Worm (Caenorhabditis elegans) whole organism, young adult: Measurements from ENCODE around the gene C26B9.7.

Source experiments
- B0035.1 ChIP-seq: sonication (generic microtip); optimal IDR thresholded peaks from 2 replicates; lab custom pipeline; 2016; ENCODE audit warnings: missing genetic modification characterization, mild to moderate bottlenecking, missing compliant biosample characterization, missing genotype, missing genetic modification reagents
- C17E4.6 ChIP-seq: fragments of 200-800 bp; sonication (Bioruptor generic); IDR thresholded peaks from 2 replicates; pipeline ENCODE4 v1.3.6; 2022; ENCODE audit warnings: missing genetic modification reagents, missing genetic modification characterization, missing compliant biosample characterization
- F10E7.11 ChIP-seq: sonication (generic microtip); optimal IDR thresholded peaks from 2 replicates; lab custom pipeline; 2017; ENCODE audit warnings: mild to moderate bottlenecking, missing genetic modification characterization, moderate library complexity, missing compliant biosample characterization
- F22D6.2 ChIP-seq: sonication (generic microtip); optimal IDR thresholded peaks from 2 replicates; lab custom pipeline; 2016; ENCODE audit warnings: mild to moderate bottlenecking, missing genetic modification characterization, missing compliant biosample characterization
- F33H1.4 ChIP-seq: fragments of 200-800 bp; sonication (Bioruptor generic); IDR thresholded peaks from 2 replicates; pipeline ENCODE4 v1.3.6; 2022; ENCODE audit warnings: missing genetic modification reagents, missing genetic modification characterization, missing compliant biosample characterization
- F55B11.4 ChIP-seq: sonication (generic microtip); optimal IDR thresholded peaks from 2 replicates; lab custom pipeline; 2016; ENCODE audit warnings: missing compliant biosample characterization, missing genetic modification characterization, borderline replicate concordance; ENCODE audit not compliant: insufficient read depth
- F57A8.1 ChIP-seq: fragments of 200-800 bp; sonication (Bioruptor generic); optimal IDR thresholded peaks from 2 replicates; lab custom pipeline; 2018; ENCODE audit warnings: mild to moderate bottlenecking, missing genetic modification characterization, moderate library complexity, missing compliant biosample characterization
- T07F8.4 ChIP-seq: sonication (generic microtip); optimal IDR thresholded peaks from 2 replicates; lab custom pipeline; 2016; ENCODE audit warnings: mild to moderate bottlenecking, missing genetic modification characterization, moderate library complexity, missing compliant biosample characterization
- T26A5.8 ChIP-seq: sonication (generic microtip); optimal IDR thresholded peaks from 2 replicates; lab custom pipeline; 2016; ENCODE audit warnings: missing genetic modification characterization, missing compliant biosample characterization
- Y53F4B.3 ChIP-seq: fragments of 200-800 bp; sonication (Bioruptor generic); IDR thresholded peaks from 2 replicates; pipeline ENCODE4 v1.3.6; 2022; ENCODE audit warnings: missing genetic modification reagents, missing genetic modification characterization, missing compliant biosample characterization
- Y53G8AR.9 ChIP-seq: fragments of 200-800 bp; sonication (Bioruptor generic); conservative IDR thresholded peaks from 2 replicates; pipeline ENCODE4 v1.3.6; 2022; ENCODE audit warnings: missing genetic modification reagents, missing genetic modification characterization, missing compliant biosample characterization
- Y56A3A.18 ChIP-seq: fragments of 200-800 bp; sonication (Bioruptor generic); IDR thresholded peaks from 2 replicates; pipeline ENCODE4 v1.3.6; 2022; ENCODE audit warnings: missing genetic modification reagents, missing genetic modification characterization, missing compliant biosample characterization
- akir-1 ChIP-seq: fragments of 200-800 bp; sonication (Bioruptor generic); optimal IDR thresholded peaks from 2 replicates; lab custom pipeline; 2018; ENCODE audit warnings: mild to moderate bottlenecking, missing genetic modification characterization, moderate library complexity, missing compliant biosample characterization
- aptf-3 ChIP-seq: fragments of 200-800 bp; sonication (Bioruptor generic); IDR thresholded peaks from 2 replicates; pipeline ENCODE4 v1.3.6; 2022; ENCODE audit warnings: missing genetic modification characterization, missing compliant biosample characterization
- athp-1 ChIP-seq: sonication (generic microtip); optimal IDR thresholded peaks from 2 replicates; lab custom pipeline; 2017; ENCODE audit warnings: mild to moderate bottlenecking, missing genetic modification characterization, missing compliant biosample characterization
- bed-1 ChIP-seq: fragments of 200-800 bp; sonication (Bioruptor generic); IDR thresholded peaks from 2 replicates; pipeline ENCODE4 v1.3.6; 2022; ENCODE audit warnings: missing genetic modification reagents, missing genetic modification characterization, missing compliant biosample characterization
- ccch-3 ChIP-seq: fragments of 200-800 bp; sonication (Bioruptor generic); optimal IDR thresholded peaks from 2 replicates; lab custom pipeline; 2018; ENCODE audit warnings: mild to moderate bottlenecking, missing genetic modification characterization, missing compliant biosample characterization
- cebp-1 ChIP-seq, 2 experiments: fragments of 200-800 bp in 1 of 2; sonication (Bioruptor generic) in 1 of 2; sonication (generic microtip) in 1 of 2; IDR thresholded peaks in 1 of 2; optimal IDR thresholded peaks in 1 of 2; 2 replicates each; pipeline versions ENCODE4 v1.3.6 to Lab custom; 2017 to 2022; ENCODE audit warnings: missing compliant biosample characterization in 2 of 2, missing genetic modification characterization in 2 of 2, mild to moderate bottlenecking in 1 of 2, missing genetic modification reagents in 1 of 2, moderate library complexity in 1 of 2
- ceh-100 ChIP-seq: fragments of 200-800 bp; sonication (Bioruptor generic); IDR thresholded peaks from 2 replicates; pipeline ENCODE4 v1.3.6; 2022; ENCODE audit warnings: missing genetic modification reagents, missing genetic modification characterization, missing compliant biosample characterization
- ceh-27 ChIP-seq: fragments of 200-800 bp; sonication (Bioruptor generic); optimal IDR thresholded peaks from 2 replicates; lab custom pipeline; 2018; ENCODE audit warnings: mild to moderate bottlenecking, missing genetic modification characterization, moderate library complexity, missing compliant biosample characterization
- ceh-79 ChIP-seq: sonication (generic microtip); optimal IDR thresholded peaks from 2 replicates; lab custom pipeline; 2017; ENCODE audit warnings: mild to moderate bottlenecking, missing genetic modification characterization, missing compliant biosample characterization
- dox-1 ChIP-seq: fragments of 200-800 bp; sonication (Bioruptor generic); IDR thresholded peaks from 2 replicates; pipeline ENCODE4 v1.3.6; 2022; ENCODE audit warnings: missing genetic modification reagents, missing genetic modification characterization, missing compliant biosample characterization
- dpl-1 ChIP-seq: fragments of 150-350 bp; optimal IDR thresholded peaks from 2 replicates; lab custom pipeline; 2014; ENCODE audit warnings: missing biosample characterization, missing genetic modification reagents, missing genetic modification characterization
- egl-18 ChIP-seq: fragments of 200-800 bp; sonication (Bioruptor generic); IDR thresholded peaks from 2 replicates; pipeline ENCODE4 v1.3.6; 2022; ENCODE audit warnings: missing genetic modification reagents, missing genetic modification characterization, missing compliant biosample characterization
- egl-44 ChIP-seq: fragments of 200-800 bp; sonication (Bioruptor generic); IDR thresholded peaks from 2 replicates; pipeline ENCODE4 v1.3.6; 2022; ENCODE audit warnings: missing genetic modification reagents, missing genetic modification characterization, missing compliant biosample characterization
- egrh-3 ChIP-seq: fragments of 200-800 bp; sonication (Bioruptor generic); IDR thresholded peaks from 2 replicates; pipeline ENCODE4 v1.3.6; 2022; ENCODE audit warnings: missing genetic modification reagents, missing genetic modification characterization, missing compliant biosample characterization
- fkh-3 ChIP-seq: sonication (generic microtip); optimal IDR thresholded peaks from 2 replicates; lab custom pipeline; 2016; ENCODE audit warnings: mild to moderate bottlenecking, missing genetic modification characterization, missing compliant biosample characterization
- hmg-1.2 ChIP-seq: fragments of 200-800 bp; sonication (Bioruptor generic); IDR thresholded peaks from 2 replicates; pipeline ENCODE4 v1.3.6; 2022; ENCODE audit warnings: missing genetic modification reagents, missing genetic modification characterization, missing compliant biosample characterization
- hmg-20 ChIP-seq: fragments of 200-800 bp; sonication (Bioruptor generic); IDR thresholded peaks from 2 replicates; pipeline ENCODE4 v1.3.6; 2022; ENCODE audit warnings: missing genetic modification reagents, missing genetic modification characterization, missing compliant biosample characterization
- hsf-1 ChIP-seq: fragments of 200-800 bp; sonication (Bioruptor generic); IDR thresholded peaks from 2 replicates; pipeline ENCODE4 v1.3.6; 2022; ENCODE audit warnings: missing genetic modification reagents, missing genetic modification characterization, missing compliant biosample characterization
- lag-1 ChIP-seq: fragments of 200-800 bp; sonication (Bioruptor generic); IDR thresholded peaks from 2 replicates; pipeline ENCODE4 v1.3.6; 2022; ENCODE audit warnings: missing genetic modification reagents, missing genetic modification characterization, missing compliant biosample characterization
- let-526 ChIP-seq: fragments of 200-800 bp; sonication (Bioruptor generic); IDR thresholded peaks from 2 replicates; pipeline ENCODE4 v1.3.6; 2022; ENCODE audit warnings: missing genetic modification reagents, missing genetic modification characterization, missing compliant biosample characterization
- lin-40 ChIP-seq: sonication (generic microtip); optimal IDR thresholded peaks from 2 replicates; lab custom pipeline; 2016; ENCODE audit warnings: missing genetic modification characterization, mild to moderate bottlenecking, missing compliant biosample characterization, missing genotype, missing genetic modification reagents
- lir-1 ChIP-seq: fragments of 200-800 bp; sonication (Bioruptor generic); conservative IDR thresholded peaks from 2 replicates; pipeline ENCODE4 v1.3.6; 2022; ENCODE audit warnings: missing genetic modification reagents, missing genetic modification characterization, missing compliant biosample characterization
- madf-10 ChIP-seq: sonication (generic microtip); optimal IDR thresholded peaks from 2 replicates; lab custom pipeline; 2016; ENCODE audit warnings: mild to moderate bottlenecking, missing genetic modification characterization, missing compliant biosample characterization
- mel-28 ChIP-seq: sonication (generic microtip); optimal IDR thresholded peaks from 2 replicates; lab custom pipeline; 2016; ENCODE audit warnings: borderline replicate concordance, mild to moderate bottlenecking, missing genetic modification characterization, missing compliant biosample characterization
- mes-4 ChIP-seq: sonication (generic microtip); optimal IDR thresholded peaks from 2 replicates; lab custom pipeline; 2016; ENCODE audit warnings: missing genotype, missing genetic modification characterization, missing compliant biosample characterization
- mxl-1 ChIP-seq: sonication (generic microtip); optimal IDR thresholded peaks from 2 replicates; lab custom pipeline; 2016; ENCODE audit warnings: missing genetic modification characterization, missing compliant biosample characterization
- nfya-2 ChIP-seq: fragments of 200-800 bp; sonication (Bioruptor generic); IDR thresholded peaks from 2 replicates; pipeline ENCODE4 v1.3.6; 2022; ENCODE audit warnings: missing genetic modification reagents, missing genetic modification characterization, missing compliant biosample characterization
- nhr-80 ChIP-seq: sonication (generic microtip); optimal IDR thresholded peaks from 2 replicates; lab custom pipeline; 2016; ENCODE audit warnings: missing genetic modification characterization, missing compliant biosample characterization
- pbrm-1 ChIP-seq: fragments of 200-800 bp; sonication (Bioruptor generic); IDR thresholded peaks from 2 replicates; pipeline ENCODE4 v1.3.6; 2022; ENCODE audit warnings: missing genetic modification reagents, missing genetic modification characterization, missing compliant biosample characterization
- snpc-1.1 ChIP-seq: sonication (generic microtip); optimal IDR thresholded peaks from 2 replicates; lab custom pipeline; 2017; ENCODE audit warnings: missing genetic modification characterization, mild to moderate bottlenecking, missing compliant biosample characterization, antibody characterized with exemption, moderate library complexity, missing genotype, missing genetic modification reagents; ENCODE audit not compliant: insufficient read depth
- snpc-3.4 ChIP-seq: sonication (generic microtip); optimal IDR thresholded peaks from 2 replicates; lab custom pipeline; 2017; ENCODE audit warnings: missing genetic modification characterization, mild to moderate bottlenecking, missing compliant biosample characterization, antibody characterized with exemption, moderate library complexity, missing genotype, missing genetic modification reagents
- somi-1 ChIP-seq: fragments of 200-800 bp; sonication (Bioruptor generic); optimal IDR thresholded peaks from 2 replicates; lab custom pipeline; 2018; ENCODE audit warnings: mild to moderate bottlenecking, missing genetic modification characterization, missing compliant biosample characterization
- tbp1 ChIP-seq: fragments of 200-800 bp; sonication (Bioruptor generic); optimal IDR thresholded peaks from 2 replicates; lab custom pipeline; 2018; ENCODE audit warnings: mild to moderate bottlenecking, missing genetic modification characterization, missing compliant biosample characterization
- zfh-2 ChIP-seq: fragments of 200-800 bp; sonication (Bioruptor generic); conservative IDR thresholded peaks from 2 replicates; pipeline ENCODE4 v1.3.6; 2022; ENCODE audit warnings: missing genetic modification reagents, missing genetic modification characterization, missing compliant biosample characterization
- zim-3 ChIP-seq: sonication (generic microtip); optimal IDR thresholded peaks from 2 replicates; lab custom pipeline; 2017; ENCODE audit warnings: mild to moderate bottlenecking, missing genetic modification characterization, moderate library complexity, missing compliant biosample characterization
- ztf-25 ChIP-seq: fragments of 200-800 bp; sonication (Bioruptor generic); IDR thresholded peaks from 2 replicates; pipeline ENCODE4 v1.3.6; 2022; ENCODE audit warnings: missing genetic modification reagents, missing genetic modification characterization, missing compliant biosample characterization
- ztf-3 ChIP-seq: fragments of 200-800 bp; sonication (Bioruptor generic); optimal IDR thresholded peaks from 2 replicates; lab custom pipeline; 2018; ENCODE audit warnings: mild to moderate bottlenecking, missing genetic modification characterization, missing compliant biosample characterization

Gene C26B9.7

ce11 chrX:5336498-5336897, 5.6 kb upstream of the C26B9.7 start (continued):
- TF ChIP-seq ceh-100 = no peak
- TF ChIP-seq zim-3 (tag; lab: Kevin White, UChicago) = no peak
- TF ChIP-seq F10E7.11 = no peak
- peak; percentile 68 for TF ChIP-seq lin-40 (tag; lab: Kevin White, UChicago)
- peak; percentile 44 for TF ChIP-seq snpc-3.4 (tag; lab: Kevin White, UChicago)
- TF ChIP-seq pbrm-1 (GFP tag; lab: Robert Waterston, UW) = peak; percentile 20; the same call in 1 of the 2 replicates
- TF ChIP-seq snpc-1.1 (tag; lab: Kevin White, UChicago) = no peak
- no peak for TF ChIP-seq egl-44
- no peak for TF ChIP-seq tbp1 (GFP tag; lab: Kevin White, UChicago)
- TF ChIP-seq nhr-80 (tag; lab: Kevin White, UChicago) = peak; percentile 73
- TF ChIP-seq ceh-27 (GFP tag; lab: Kevin White, UChicago) = peak; percentile 73
- TF ChIP-seq dpl-1 (GFP tag; lab: Kevin White, UChicago) = no peak
- TF ChIP-seq hmg-20 (GFP tag; lab: Robert Waterston, UW) = no peak
- TF ChIP-seq Y53F4B.3 (GFP tag; lab: Robert Waterston, UW) = no peak
- no peak for TF ChIP-seq fkh-3 (tag; lab: Kevin White, UChicago)
- TF ChIP-seq ztf-3 (GFP tag; lab: Kevin White, UChicago) = no peak
- peak; percentile 75; the same call in 1 of the 2 replicates for TF ChIP-seq hmg-1.2 (GFP tag; lab: Robert Waterston, UW)
- no peak for TF ChIP-seq ccch-3 (GFP tag; lab: Kevin White, UChicago)
- no peak for TF ChIP-seq nfya-2
- no peak for TF ChIP-seq F55B11.4 (tag; lab: Kevin White, UChicago)
- no peak for TF ChIP-seq cebp-1 (GFP tag; IDR thresholded peaks at IDR 0.05; lab: Robert Waterston, UW)
- TF ChIP-seq cebp-1 (tag; optimal IDR thresholded peaks at IDR 0.05; lab: Kevin White, UChicago) = no peak
- no peak for TF ChIP-seq F33H1.4 (GFP tag; lab: Robert Waterston, UW)
- TF ChIP-seq egrh-3 = no peak
- TF ChIP-seq T26A5.8 (tag; lab: Kevin White, UChicago) = no peak
- TF ChIP-seq zfh-2 (GFP tag; lab: Robert Waterston, UW) = no peak
- no peak for TF ChIP-seq aptf-3 (GFP tag; lab: Robert Waterston, UW)
- no peak for TF ChIP-seq T07F8.4 (tag; lab: Kevin White, UChicago)
- no peak for TF ChIP-seq egl-18 (GFP tag; lab: Robert Waterston, UW)
- TF ChIP-seq hsf-1 (GFP tag; lab: Robert Waterston, UW) = no peak
- no peak for TF ChIP-seq athp-1
- TF ChIP-seq lag-1 = no peak
- no peak for TF ChIP-seq F22D6.2
- no peak for TF ChIP-seq C17E4.6 (GFP tag; lab: Robert Waterston, UW)
- TF ChIP-seq bed-1 (GFP tag; lab: Robert Waterston, UW) = no peak
- no peak for TF ChIP-seq F57A8.1 (GFP tag; lab: Kevin White, UChicago)
- no peak for TF ChIP-seq mxl-1 (tag; lab: Kevin White, UChicago)
- TF ChIP-seq dox-1 (GFP tag; lab: Robert Waterston, UW) = no peak; the same call in 1 of the 2 replicates
- TF ChIP-seq B0035.1 = no peak
- no peak for TF ChIP-seq ztf-25 (GFP tag; lab: Robert Waterston, UW)
- TF ChIP-seq mel-28 (tag; lab: Kevin White, UChicago) = no peak
- TF ChIP-seq Y56A3A.18 (GFP tag; lab: Robert Waterston, UW) = no peak
- TF ChIP-seq mes-4 (tag; lab: Kevin White, UChicago) = no peak
- TF ChIP-seq lir-1 (GFP tag; lab: Robert Waterston, UW) = no peak
- no peak for TF ChIP-seq somi-1 (GFP tag; lab: Kevin White, UChicago)
- peak; percentile 95 for TF ChIP-seq madf-10
- TF ChIP-seq ceh-79 = no peak
- no peak for TF ChIP-seq Y53G8AR.9
- TF ChIP-seq let-526 (GFP tag; lab: Robert Waterston, UW) = 0 out of 2 replicates have a peak, but pooled peaks have one; percentile 27
- no peak for TF ChIP-seq akir-1 (GFP tag; lab: Kevin White, UChicago)
